Worm (Caenorhabditis elegans) whole organism, L4/young adult: ENCODE results near the gene D2023.4.

Source experiments
- W03F9.2 ChIP-seq: fragments of 150-350 bp; optimal IDR thresholded peaks from 2 replicates; lab custom pipeline; 2014; ENCODE audit warnings: missing biosample characterization, missing genetic modification characterization
- dao-5 ChIP-seq: sonication (generic microtip); optimal IDR thresholded peaks from 2 replicates; lab custom pipeline; 2016; ENCODE audit warnings: missing genotype, missing genetic modification characterization, moderate library complexity, missing compliant biosample characterization
- him-1 ChIP-seq: sonication (generic microtip); optimal IDR thresholded peaks from 2 replicates; lab custom pipeline; 2016; ENCODE audit warnings: missing genotype, missing genetic modification reagents, missing genetic modification characterization, missing compliant biosample characterization

The D2023.4 gene

DNA sequence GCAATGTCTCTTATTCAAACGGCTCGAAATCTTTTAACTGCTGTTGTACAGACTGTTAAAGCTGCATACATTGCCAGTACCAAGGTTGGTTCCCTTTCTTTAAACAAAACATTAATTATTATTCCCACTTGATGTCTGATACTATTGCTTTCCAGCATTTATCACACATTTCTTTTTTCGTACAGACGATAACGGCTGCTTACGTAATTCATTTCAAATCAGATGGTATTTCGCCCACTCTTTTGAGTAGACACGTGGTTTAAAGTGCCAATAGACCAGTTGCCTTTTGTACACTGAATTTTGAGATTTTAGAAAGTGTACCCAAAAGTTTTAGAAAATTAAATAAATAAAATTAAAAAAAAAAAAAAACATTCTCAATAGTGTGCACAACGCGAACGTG, 23.8 kb upstream of the D2023.4 start:
- TF ChIP-seq him-1 (tag; lab: Kevin White, UChicago) (no peak), dao-5 (tag; lab: Kevin White, UChicago) (no peak), W03F9.2 (tag; lab: Kevin White, UChicago) (no peak)

DNA sequence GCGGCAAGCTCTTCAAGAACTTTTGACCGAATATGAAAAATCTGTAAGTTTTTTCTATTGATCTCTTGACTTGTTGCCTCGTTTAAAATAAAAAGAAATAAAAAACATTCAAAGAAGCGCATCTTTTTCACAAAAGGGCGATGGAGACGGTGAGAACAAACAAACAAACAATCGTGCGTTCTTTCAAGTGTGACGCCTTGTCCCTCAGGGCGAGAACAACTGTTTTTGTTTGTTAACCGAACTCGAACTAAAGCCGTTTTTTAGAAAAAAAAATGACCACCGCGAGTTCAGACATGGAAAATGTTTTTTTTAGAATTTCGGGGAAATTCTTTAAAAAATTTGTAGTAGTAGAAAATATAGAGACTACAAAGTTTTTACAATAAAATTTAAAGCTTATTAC, 21.4 kb upstream of the D2023.4 start:
- TF ChIP-seq him-1 (tag; lab: Kevin White, UChicago): no peak
- no peak for TF ChIP-seq dao-5 (tag; lab: Kevin White, UChicago)
- no peak for TF ChIP-seq W03F9.2 (tag; lab: Kevin White, UChicago)

DNA sequence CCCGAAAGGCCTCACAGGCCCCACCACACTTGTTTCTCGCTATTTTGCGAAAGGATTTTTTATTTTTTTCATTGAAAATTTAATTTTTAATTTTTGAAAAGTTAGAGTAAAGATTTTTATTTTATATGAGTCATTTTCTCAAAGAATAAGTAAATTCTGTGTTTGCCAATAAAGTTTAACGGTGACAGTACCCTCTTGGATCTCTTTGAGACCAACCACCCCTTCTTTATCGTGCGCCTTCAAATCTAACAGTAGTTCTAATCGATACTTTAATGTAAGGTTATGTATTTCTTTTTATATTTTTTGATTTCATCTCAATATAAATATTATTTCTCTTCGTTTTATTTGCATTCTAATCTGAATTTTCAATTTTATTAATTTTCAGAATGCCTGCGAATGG, 19.9 kb upstream of the D2023.4 start, which contains the start of gene hmp-1:
Gene hmp-1, plus strand, starts transcription at position 380 of the 400 bp plus-strand sequence.
- no peak for TF ChIP-seq dao-5 (tag; lab: Kevin White, UChicago)
- TF ChIP-seq him-1 (tag; lab: Kevin White, UChicago): no peak
- TF ChIP-seq W03F9.2 (tag; lab: Kevin White, UChicago): no peak

DNA sequence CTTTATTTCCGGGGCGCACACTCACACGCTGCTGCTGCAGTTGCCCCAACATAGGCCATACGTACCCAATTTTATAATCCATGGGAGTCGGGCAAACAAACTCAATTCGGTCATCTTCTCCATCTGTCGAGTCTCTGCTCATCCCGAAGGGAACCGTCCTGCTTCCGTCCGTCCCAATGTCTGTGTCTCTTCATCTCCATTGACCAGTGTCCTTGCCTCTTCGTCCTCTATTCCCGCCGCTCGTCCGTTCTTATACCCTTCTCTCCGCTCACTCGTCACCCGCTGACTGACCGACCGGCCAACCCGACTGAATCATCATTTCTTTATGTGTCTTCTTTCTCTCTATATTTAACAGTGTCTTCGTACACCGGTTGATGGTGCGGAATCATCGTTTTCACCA, 19.3 kb upstream of the D2023.4 start:
- TF ChIP-seq him-1 (tag; lab: Kevin White, UChicago) (peak; percentile 42), W03F9.2 (tag; lab: Kevin White, UChicago) (no peak)

DNA sequence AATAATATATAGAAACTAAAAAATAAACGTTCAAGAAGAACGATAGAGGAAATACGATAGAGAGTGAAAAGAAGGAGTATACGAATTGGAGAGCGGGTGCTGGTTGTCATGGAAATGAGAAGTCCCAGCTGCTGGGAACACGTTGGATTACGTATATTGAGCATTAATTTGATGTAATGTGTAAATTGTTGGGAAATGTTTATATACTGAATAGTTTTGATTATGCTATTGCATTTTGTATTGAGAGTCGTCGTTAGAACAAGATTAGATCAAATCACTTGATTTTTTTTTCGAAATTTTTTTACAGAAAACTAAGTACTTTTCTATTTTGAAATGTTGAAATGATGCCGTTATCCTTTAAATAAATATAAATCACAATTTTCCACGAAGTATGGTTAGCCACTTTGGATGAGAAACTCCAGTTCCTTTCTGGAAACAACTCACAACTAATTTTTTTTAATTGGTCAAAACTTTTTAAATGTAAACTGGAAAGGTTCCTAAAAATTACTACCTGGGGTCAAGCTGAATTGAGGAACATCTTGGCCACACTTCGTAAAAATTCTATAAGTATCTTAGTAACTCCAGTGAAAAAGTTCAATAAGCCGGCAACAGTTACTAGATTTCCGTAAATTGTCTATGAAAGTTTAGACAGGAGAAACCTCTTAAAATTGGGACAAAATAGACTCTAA, 18.3 kb upstream of the D2023.4 start, which contains the start of gene nphp-4:
Gene nphp-4, minus strand, starts transcription at position 51 of the 689 bp plus-strand sequence.
- TF ChIP-seq him-1 (tag; lab: Kevin White, UChicago) (no peak), W03F9.2 (tag; lab: Kevin White, UChicago) (no peak), dao-5 (tag; lab: Kevin White, UChicago) (no peak)

DNA sequence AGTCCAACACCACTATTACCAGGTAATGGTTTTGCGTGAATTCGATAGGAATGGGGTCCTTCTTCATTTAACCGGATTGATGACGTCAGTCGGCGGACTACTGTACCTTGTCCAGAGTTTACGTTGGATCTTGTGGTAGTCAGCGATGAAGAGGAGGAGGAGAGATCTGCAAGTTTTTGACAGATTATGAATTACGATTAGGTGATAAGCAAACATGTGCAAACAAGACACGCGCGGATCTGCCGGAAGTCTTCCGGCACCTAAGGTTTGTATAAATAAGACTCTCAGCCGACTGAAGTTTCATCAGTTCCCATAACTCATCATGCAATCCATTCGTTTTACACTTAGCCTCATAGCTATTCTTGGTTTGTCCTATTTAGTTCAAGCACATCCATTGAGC, 13.7 kb upstream of the D2023.4 start, which contains the start of gene idpb-5:
Gene idpb-5, plus strand, starts transcription at position 301 of the 400 bp plus-strand sequence.
- no peak for TF ChIP-seq him-1 (tag; lab: Kevin White, UChicago)
- no peak for TF ChIP-seq dao-5 (tag; lab: Kevin White, UChicago)
- TF ChIP-seq W03F9.2 (tag; lab: Kevin White, UChicago): no peak

DNA sequence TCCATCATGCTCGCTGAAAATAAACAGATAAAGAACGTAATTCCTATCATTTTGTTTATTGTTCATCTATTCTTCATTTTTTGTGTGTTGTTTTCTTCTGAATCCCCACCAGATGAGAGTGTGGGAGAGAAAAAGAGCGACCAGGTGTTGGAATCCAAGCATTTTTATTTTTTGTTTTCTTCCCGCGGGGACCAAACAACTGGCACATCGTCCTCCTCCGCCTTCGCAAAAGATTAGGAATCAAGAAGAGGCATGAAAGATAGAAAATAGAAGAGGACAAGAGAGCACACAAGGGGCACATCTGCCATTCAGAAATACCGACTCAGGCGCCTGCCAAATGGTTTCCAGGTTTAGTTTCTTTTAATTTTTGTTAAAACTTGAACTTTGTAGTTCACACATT, 10.5 kb upstream of the D2023.4 start, which contains the start of gene R13H4.2:
Gene R13H4.2, plus strand, starts transcription at position 319 of the 400 bp plus-strand sequence.
- TF ChIP-seq him-1 (tag; lab: Kevin White, UChicago): no peak
- no peak for TF ChIP-seq W03F9.2 (tag; lab: Kevin White, UChicago)
- TF ChIP-seq dao-5 (tag; lab: Kevin White, UChicago): no peak

DNA sequence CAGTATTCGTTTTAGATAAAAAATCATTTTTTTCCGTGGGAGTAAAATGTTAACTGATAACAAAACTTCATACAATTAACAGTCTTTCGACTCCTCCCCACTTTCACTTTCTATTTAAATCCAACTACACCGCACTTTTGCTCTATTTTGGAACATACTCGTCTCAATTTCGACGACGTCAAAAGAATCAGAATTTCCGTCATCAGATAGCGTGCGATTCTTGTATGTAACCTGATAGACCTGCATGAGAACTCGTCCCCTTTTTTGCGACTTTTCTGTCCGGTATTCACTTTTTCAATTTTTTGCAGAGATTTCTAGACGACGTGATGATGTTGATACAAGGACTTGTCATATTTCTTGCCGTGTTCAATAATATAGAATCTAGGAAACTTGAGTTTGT, 7.8 kb upstream of the D2023.4 start, which contains the start of gene pho-8:
Gene pho-8, plus strand, starts transcription at position 301 of the 400 bp plus-strand sequence.
- no peak for TF ChIP-seq him-1 (tag; lab: Kevin White, UChicago)
- no peak for TF ChIP-seq W03F9.2 (tag; lab: Kevin White, UChicago)
- no peak for TF ChIP-seq dao-5 (tag; lab: Kevin White, UChicago)

DNA sequence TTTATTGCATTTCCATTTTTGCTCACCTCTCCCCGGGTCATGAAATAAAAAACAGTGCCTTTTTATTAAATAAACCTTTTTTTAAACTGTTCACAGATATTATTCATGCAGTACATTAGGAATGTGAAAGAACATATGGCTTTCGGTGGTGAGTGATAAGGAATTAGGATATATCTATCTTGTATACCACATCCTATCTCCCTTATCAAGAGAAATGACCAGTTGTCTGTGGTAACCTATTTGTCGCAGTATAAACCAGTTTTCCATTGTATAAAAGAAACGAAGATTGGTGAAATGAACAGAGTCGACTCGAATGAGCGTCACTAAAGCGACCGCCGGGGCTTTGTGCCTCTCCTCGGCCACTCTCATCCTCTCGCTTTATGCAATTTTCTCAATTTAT, 3.7 kb upstream of the D2023.4 start, which contains the start of gene col-158:
Gene col-158, plus strand, starts transcription at position 301 of the 400 bp plus-strand sequence.
- no peak for TF ChIP-seq W03F9.2 (tag; lab: Kevin White, UChicago)
- no peak for TF ChIP-seq him-1 (tag; lab: Kevin White, UChicago)

DNA sequence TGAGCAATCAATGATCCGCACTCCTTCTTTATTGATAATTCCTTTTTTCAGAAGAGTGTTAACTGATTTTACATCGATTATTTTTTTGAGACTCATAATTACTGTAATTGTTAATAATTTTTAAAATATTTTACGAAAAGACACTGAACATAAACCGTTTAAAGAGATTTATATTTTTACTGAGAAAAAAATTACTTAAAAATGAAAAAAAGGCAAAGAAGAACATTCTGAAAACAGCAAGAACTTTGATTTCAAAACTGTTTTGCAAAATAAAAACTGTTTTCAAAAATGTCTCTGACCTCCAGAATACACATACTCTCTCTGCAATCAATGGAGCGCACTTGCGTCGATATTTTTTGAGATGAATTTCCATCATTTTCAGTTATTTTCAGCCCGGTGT, 1.4 kb upstream of the D2023.4 start, which contains the start of the genes mpst-1 and D2023.6:
Gene mpst-1, minus strand, starts transcription at position 101 of the 400 bp plus-strand sequence.
Gene D2023.6, plus strand, starts transcription at position 388 of the 400 bp plus-strand sequence.
- TF ChIP-seq W03F9.2 (tag; lab: Kevin White, UChicago) (no peak), dao-5 (tag; lab: Kevin White, UChicago) (no peak), him-1 (tag; lab: Kevin White, UChicago) (no peak)

DNA sequence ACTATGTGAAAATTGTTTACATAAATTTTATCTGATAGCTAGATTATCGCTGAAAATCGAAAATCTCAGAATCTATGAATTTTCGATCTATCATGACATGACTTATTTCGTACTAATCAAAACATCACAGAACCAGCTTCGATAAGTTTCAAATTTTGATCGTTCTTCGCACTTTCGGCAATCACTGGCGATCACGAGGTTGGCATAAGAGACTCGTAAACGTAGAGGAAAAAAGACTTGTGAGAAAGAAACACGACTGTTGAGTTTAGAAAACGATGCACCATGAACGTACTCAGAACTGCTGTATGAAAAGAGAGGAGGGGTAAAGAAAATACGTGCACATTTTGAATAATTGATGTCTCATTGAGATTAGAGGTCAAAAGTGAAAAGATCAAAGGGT, 1.6 kb downstream of the D2023.4 start:
- peak; percentile 35 for TF ChIP-seq W03F9.2 (tag; lab: Kevin White, UChicago)
- TF ChIP-seq dao-5 (tag; lab: Kevin White, UChicago): no peak

DNA sequence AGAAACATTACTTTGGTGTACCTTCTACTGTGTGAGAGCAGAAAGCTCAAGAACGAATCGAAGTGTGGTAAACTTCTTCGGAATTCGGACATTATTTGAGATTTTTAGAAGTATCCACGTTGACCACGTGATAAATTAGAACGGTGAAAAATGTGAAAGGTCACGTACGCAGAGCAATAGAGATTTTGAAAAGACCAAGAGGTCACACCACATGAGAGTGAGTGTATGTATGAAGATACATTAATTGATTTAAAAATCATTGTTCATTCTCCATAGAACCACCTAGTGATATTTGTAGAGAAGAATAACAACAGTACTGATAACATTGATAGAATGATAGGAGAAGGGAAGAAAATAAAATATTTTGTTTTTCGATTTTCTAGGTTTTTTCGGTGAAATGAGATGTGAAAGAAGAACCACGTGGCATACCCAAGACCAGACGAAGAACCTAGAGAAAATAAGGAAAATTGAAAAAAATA, 3.1 kb downstream of the D2023.4 start, which contains the start of gene pyc-1:
Gene pyc-1, minus strand, starts transcription at position 69 of the 479 bp plus-strand sequence.
- TF ChIP-seq W03F9.2 (tag; lab: Kevin White, UChicago): peak; percentile 8
- no peak for TF ChIP-seq dao-5 (tag; lab: Kevin White, UChicago)

DNA sequence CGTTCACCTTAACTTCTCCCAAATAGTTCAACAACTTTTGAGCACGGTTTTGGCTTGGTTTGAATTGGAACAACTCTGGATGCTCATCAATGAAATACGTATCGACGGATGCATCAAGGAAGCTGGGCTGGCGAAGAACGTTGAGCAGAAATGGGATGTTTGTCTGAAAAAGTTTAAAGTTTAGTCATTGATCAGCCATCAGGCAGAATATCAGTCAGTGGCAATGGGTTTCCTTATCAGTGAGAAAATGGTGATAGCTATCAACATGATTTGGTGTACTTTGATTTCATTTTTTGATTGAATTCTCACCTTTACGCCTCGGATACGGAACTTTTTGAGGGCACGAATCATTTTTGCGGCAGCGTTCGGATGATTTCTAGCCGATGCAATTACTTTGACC, 5.0 kb downstream of the D2023.4 start:
- no peak for TF ChIP-seq W03F9.2 (tag; lab: Kevin White, UChicago)
- no peak for TF ChIP-seq him-1 (tag; lab: Kevin White, UChicago)
- TF ChIP-seq dao-5 (tag; lab: Kevin White, UChicago): no peak
